Fruit fly (Drosophila melanogaster): ENCODE results near the gene CG7377.
"Not testable (repeated sequence)": the region's sequence is repeated elsewhere in the genome, so short reads cannot be mapped to it uniquely, and the experiment has no call there.

DNA sequence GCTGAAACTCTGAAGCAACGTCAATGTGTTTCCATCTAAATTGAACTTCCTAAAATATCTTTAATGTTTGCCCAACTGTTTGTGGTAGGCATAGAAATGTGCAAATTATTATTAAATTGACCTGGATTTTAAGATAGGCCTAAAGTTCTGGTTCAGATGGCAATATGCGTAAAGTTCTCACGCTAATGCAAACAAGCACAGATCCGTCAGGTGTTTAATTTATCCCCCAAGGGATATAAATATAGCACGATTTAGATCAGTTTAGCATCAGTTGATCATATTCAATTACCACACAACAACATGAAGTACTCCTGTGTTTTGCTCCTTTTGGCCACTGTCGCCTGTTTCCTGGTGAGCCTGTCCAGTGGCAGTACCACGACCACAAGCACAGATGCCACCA, at the start of gene CG7377:
- TF ChIP-seq CG8478, CTCF (optimal IDR thresholded peaks at IDR 0.05): not testable (repeated sequence)
